Worm (Caenorhabditis elegans) whole organism, late embryonic: ENCODE results near the gene F09F9.2.

ENCODE experiments used
- Y22D7AL.16 ChIP-seq: sonication (generic microtip); optimal IDR thresholded peaks from 2 replicates; lab custom pipeline; 2016; ENCODE audit warnings: missing genetic modification characterization, missing compliant biosample characterization
- ahr-1 ChIP-seq: sonication (generic microtip); optimal IDR thresholded peaks from 2 replicates; lab custom pipeline; 2016; ENCODE audit warnings: missing genetic modification characterization, missing compliant biosample characterization
- ceh-24 ChIP-seq: sonication (generic microtip); optimal IDR thresholded peaks from 2 replicates; lab custom pipeline; 2016; ENCODE audit warnings: mild to moderate bottlenecking, missing genetic modification characterization, missing compliant biosample characterization
- nhr-11 ChIP-seq: fragments of 150-350 bp; optimal IDR thresholded peaks from 2 replicates; lab custom pipeline; 2014; ENCODE audit warnings: missing biosample characterization, missing genetic modification characterization
- tbx-7 ChIP-seq: sonication (generic microtip); optimal IDR thresholded peaks from 2 replicates; lab custom pipeline; 2016; ENCODE audit warnings: missing genotype, missing genetic modification characterization, missing compliant biosample characterization

- TF ChIP-seq tbx-7 (no peak), nhr-11 (no peak), Y22D7AL.16 (tag; lab: Kevin White, UChicago) (no peak), ahr-1 (tag; lab: Kevin White, UChicago) (no peak), ceh-24 (tag; lab: Kevin White, UChicago) (no peak)
Measured at ce11 chrX:4148449-4149031, 37.3 kb upstream of the F09F9.2 start.
